Worm (Caenorhabditis elegans): ENCODE data around the gene Y69A2AR.46.

ce11 chrIV:2573122-2573521 is 11.7 kb downstream of the Y69A2AR.46 start:
- no peak for TF ChIP-seq nhr-28 (tag; optimal IDR thresholded peaks at IDR 0.05)
- no peak for TF ChIP-seq pqm-1 (tag; optimal IDR thresholded peaks at IDR 0.05)
- peak; percentile 29; the same call in 1 of the 2 replicates for TF ChIP-seq pha-4 (GFP tag; IDR thresholded peaks at IDR 0.05)
- TF ChIP-seq pha-4 (tag; optimal IDR thresholded peaks at IDR 0.05) = no peak
- TF ChIP-seq nhr-10 (tag; optimal IDR thresholded peaks at IDR 0.05) = no peak
- no peak for TF ChIP-seq mxl-2 (GFP tag; conservative IDR thresholded peaks at IDR 0.05)
- TF ChIP-seq unc-62 (GFP tag; optimal IDR thresholded peaks at IDR 0.05 in 1 of 2) = no peak
- no peak for TF ChIP-seq unc-62 (tag; optimal IDR thresholded peaks at IDR 0.05)
- TF ChIP-seq zip-11 (GFP tag; IDR thresholded peaks at IDR 0.05) = no peak
- TF ChIP-seq hmg-1.1 (GFP tag; IDR thresholded peaks at IDR 0.05) = no peak
- TF ChIP-seq nhr-111 (GFP tag; optimal IDR thresholded peaks at IDR 0.05) = no peak
